Worm (Caenorhabditis elegans) whole organism, mixed stage, embryonic: ENCODE measurements around the gene tag-335.

Experiments
- M03D4.4 ChIP-seq: sonication (generic microtip); optimal IDR thresholded peaks from 2 replicates; lab custom pipeline; 2017; ENCODE audit warnings: mild to moderate bottlenecking, missing genetic modification characterization, missing compliant biosample characterization
- bed-3 ChIP-seq: fragments of 200-800 bp; sonication (Bioruptor generic); optimal IDR thresholded peaks from 3 replicates; lab custom pipeline; 2018; ENCODE audit warnings: mild to moderate bottlenecking, missing genetic modification characterization, moderate library complexity, missing compliant biosample characterization
- blmp-1 ChIP-seq: fragments of 150-350 bp; optimal IDR thresholded peaks from 2 replicates; lab custom pipeline; 2014; ENCODE audit warnings: missing biosample characterization, missing genetic modification characterization
- ceh-39 ChIP-seq: fragments of 150-350 bp; optimal IDR thresholded peaks from 2 replicates; lab custom pipeline; 2014; ENCODE audit warnings: missing biosample characterization, missing genetic modification characterization
- ceh-43 ChIP-seq: fragments of 200-800 bp; sonication (Bioruptor generic); optimal IDR thresholded peaks from 2 replicates; lab custom pipeline; 2018; ENCODE audit warnings: mild to moderate bottlenecking, missing genetic modification characterization, moderate library complexity, missing compliant biosample characterization
- ceh-83 ChIP-seq: fragments of 200-800 bp; sonication (Bioruptor generic); optimal IDR thresholded peaks from 2 replicates; lab custom pipeline; 2018; ENCODE audit warnings: mild to moderate bottlenecking, missing genetic modification characterization, missing compliant biosample characterization
- ces-1 ChIP-seq: fragments of 150-350 bp; optimal IDR thresholded peaks from 2 replicates; lab custom pipeline; 2014; ENCODE audit warnings: missing biosample characterization, missing genetic modification reagents, missing genetic modification characterization
- cnd-1 ChIP-seq: fragments of 200-800 bp; sonication (Bioruptor generic); optimal IDR thresholded peaks from 2 replicates; lab custom pipeline; 2018; ENCODE audit warnings: mild to moderate bottlenecking, missing genetic modification characterization, missing compliant biosample characterization
- drap-1 ChIP-seq: fragments of 200-800 bp; sonication (Bioruptor generic); optimal IDR thresholded peaks from 3 replicates; lab custom pipeline; 2018; ENCODE audit warnings: mild to moderate bottlenecking, missing genetic modification characterization, missing compliant biosample characterization
- elt-1 ChIP-seq: sonication (generic microtip); optimal IDR thresholded peaks from 2 replicates; lab custom pipeline; 2017; ENCODE audit warnings: missing genetic modification characterization, mild to moderate bottlenecking, missing compliant biosample characterization, antibody characterized with exemption, moderate library complexity, borderline replicate concordance; ENCODE audit not compliant: insufficient read depth
- elt-3 ChIP-seq: fragments of 150-350 bp; optimal IDR thresholded peaks from 2 replicates; lab custom pipeline; 2014; ENCODE audit warnings: missing biosample characterization, missing genetic modification characterization
- flh-1 ChIP-seq: fragments of 200-800 bp; sonication (Bioruptor generic); optimal IDR thresholded peaks from 2 replicates; lab custom pipeline; 2018; ENCODE audit warnings: mild to moderate bottlenecking, missing genetic modification characterization, moderate library complexity, missing compliant biosample characterization
- hlh-1 ChIP-seq: fragments of 150-350 bp; optimal IDR thresholded peaks from 2 replicates; lab custom pipeline; 2014; ENCODE audit warnings: missing biosample characterization, missing genetic modification reagents, missing genetic modification characterization
- lin-13 ChIP-seq: fragments of 150-350 bp; optimal IDR thresholded peaks from 2 replicates; lab custom pipeline; 2014; ENCODE audit warnings: missing biosample characterization, missing genetic modification characterization
- lin-32 ChIP-seq: fragments of 200-800 bp; sonication (Bioruptor generic); optimal IDR thresholded peaks from 2 replicates; lab custom pipeline; 2018; ENCODE audit warnings: mild to moderate bottlenecking, missing genetic modification characterization, missing compliant biosample characterization
- lsy-2 ChIP-seq: fragments of 150-350 bp; optimal IDR thresholded peaks from 2 replicates; lab custom pipeline; 2014; ENCODE audit warnings: missing biosample characterization, missing genetic modification characterization
- mab-5 ChIP-seq: fragments of 150-350 bp; optimal IDR thresholded peaks from 2 replicates; lab custom pipeline; 2014; ENCODE audit warnings: missing biosample characterization, missing genetic modification characterization
- mep-1 ChIP-seq: fragments of 150-350 bp; optimal IDR thresholded peaks from 2 replicates; lab custom pipeline; 2017; ENCODE audit warnings: missing biosample characterization, missing genetic modification reagents, missing genetic modification characterization, inconsistent platforms
- mls-2 ChIP-seq: sonication (generic microtip); optimal IDR thresholded peaks from 2 replicates; lab custom pipeline; 2016; ENCODE audit warnings: mild to moderate bottlenecking, missing genetic modification characterization, moderate library complexity, missing compliant biosample characterization
- nhr-12 ChIP-seq: fragments of 150-350 bp; optimal IDR thresholded peaks from 2 replicates; lab custom pipeline; 2014; ENCODE audit warnings: missing biosample characterization, missing genetic modification characterization
- nhr-2 ChIP-seq: fragments of 150-350 bp; optimal IDR thresholded peaks from 2 replicates; lab custom pipeline; 2014; ENCODE audit warnings: missing biosample characterization, missing genetic modification characterization
- nhr-237 ChIP-seq: fragments of 150-350 bp; optimal IDR thresholded peaks from 2 replicates; lab custom pipeline; 2014; ENCODE audit warnings: missing biosample characterization, missing genetic modification characterization
- nhr-28 ChIP-seq: fragments of 150-350 bp; optimal IDR thresholded peaks from 2 replicates; lab custom pipeline; 2014; ENCODE audit warnings: missing biosample characterization, missing genetic modification characterization
- nhr-76 ChIP-seq: sonication (generic microtip); optimal IDR thresholded peaks from 2 replicates; lab custom pipeline; 2017; ENCODE audit warnings: missing biosample characterization, missing genetic modification characterization
- pha-4 ChIP-seq: fragments of 150-350 bp; optimal IDR thresholded peaks from 2 replicates; lab custom pipeline; 2018; ENCODE audit warnings: missing biosample characterization, missing genetic modification reagents, missing genetic modification characterization
- snpc-4 ChIP-seq: fragments of 150-350 bp; optimal IDR thresholded peaks from 2 replicates; lab custom pipeline; 2014; ENCODE audit warnings: missing biosample characterization, missing genetic modification characterization
- sptf-1 ChIP-seq: sonication (generic microtip); optimal IDR thresholded peaks from 2 replicates; lab custom pipeline; 2017; ENCODE audit warnings: mild to moderate bottlenecking, missing genetic modification characterization, moderate library complexity, missing compliant biosample characterization
- tbx-8 ChIP-seq: fragments of 200-800 bp; sonication (Bioruptor generic); optimal IDR thresholded peaks from 2 replicates; lab custom pipeline; 2018; ENCODE audit warnings: mild to moderate bottlenecking, missing genetic modification characterization, moderate library complexity, missing compliant biosample characterization
- unc-120 ChIP-seq: sonication (generic microtip); optimal IDR thresholded peaks from 2 replicates; lab custom pipeline; 2017; ENCODE audit warnings: missing genetic modification characterization, missing compliant biosample characterization; ENCODE audit not compliant: poor library complexity, severe bottlenecking
- unc-62 ChIP-seq: fragments of 150-350 bp; optimal IDR thresholded peaks from 2 replicates; lab custom pipeline; 2014; ENCODE audit warnings: missing biosample characterization, missing genetic modification reagents, missing genetic modification characterization
- zip-8 ChIP-seq: fragments of 150-350 bp; optimal IDR thresholded peaks from 2 replicates; lab custom pipeline; 2014; ENCODE audit warnings: missing biosample characterization, missing genetic modification characterization
- ztf-11 ChIP-seq: fragments of 150-350 bp; optimal IDR thresholded peaks from 2 replicates; lab custom pipeline; 2014; ENCODE audit warnings: missing biosample characterization, missing genetic modification characterization

The tag-335 gene

DNA sequence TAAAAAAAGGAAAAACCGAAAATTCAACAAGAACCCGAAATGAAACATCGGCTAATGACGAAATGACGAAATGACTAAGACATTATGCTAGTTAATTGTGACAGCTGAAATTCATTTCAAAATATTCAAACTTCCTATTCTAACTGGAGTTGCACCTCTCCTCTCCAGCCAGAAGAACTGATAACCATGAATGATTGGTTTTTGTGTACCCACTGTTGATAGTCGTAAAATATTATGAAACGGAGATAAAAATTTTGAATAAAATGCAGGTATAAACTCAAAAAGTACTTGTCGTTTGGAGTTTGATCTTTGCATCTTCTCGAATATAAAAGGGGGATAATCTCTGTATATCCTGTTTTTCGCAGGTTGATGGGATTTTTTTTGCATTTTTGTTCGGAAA is 24.5 kb upstream of the tag-335 start:
- TF ChIP-seq nhr-2 (tag; lab: Kevin White, UChicago) (no peak), lin-13 (tag; lab: Kevin White, UChicago) (no peak), snpc-4 (tag; lab: Kevin White, UChicago) (no peak)

DNA sequence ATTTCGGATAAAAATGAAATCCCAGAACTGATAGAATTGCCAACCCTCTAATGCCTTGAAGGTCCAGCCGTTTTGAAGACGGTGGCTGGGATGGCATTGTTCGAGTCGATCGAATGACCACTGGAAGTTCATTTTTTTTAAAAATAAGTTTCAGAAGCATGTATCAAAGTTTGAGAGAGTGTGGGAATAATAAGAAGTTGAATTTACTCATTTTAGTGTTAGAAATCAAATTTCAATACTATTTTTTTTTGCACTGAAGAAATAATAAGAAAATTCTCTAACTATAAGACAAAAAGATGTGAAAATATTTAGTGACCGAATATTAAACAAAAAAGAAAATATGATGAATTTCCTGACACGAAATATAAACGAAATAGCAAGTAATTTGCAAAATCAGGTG is 22.8 kb upstream of the tag-335 start, which contains the start of gene oac-59:
TSS of gene oac-59 (minus strand) at position 101 of the 400 bp plus-strand sequence.
- TF ChIP-seq zip-8 (tag; lab: Kevin White, UChicago) (no peak), ceh-83 (no peak), elt-1 (no peak), ceh-43 (GFP tag; lab: Kevin White, UChicago) (no peak), drap-1 (GFP tag; lab: Kevin White, UChicago) (no peak), nhr-237 (tag; lab: Kevin White, UChicago) (no peak), hlh-1 (tag; lab: Kevin White, UChicago) (no peak), snpc-4 (tag; lab: Kevin White, UChicago) (no peak), lin-13 (tag; lab: Kevin White, UChicago) (no peak), elt-3 (tag; lab: Kevin White, UChicago) (no peak)

DNA sequence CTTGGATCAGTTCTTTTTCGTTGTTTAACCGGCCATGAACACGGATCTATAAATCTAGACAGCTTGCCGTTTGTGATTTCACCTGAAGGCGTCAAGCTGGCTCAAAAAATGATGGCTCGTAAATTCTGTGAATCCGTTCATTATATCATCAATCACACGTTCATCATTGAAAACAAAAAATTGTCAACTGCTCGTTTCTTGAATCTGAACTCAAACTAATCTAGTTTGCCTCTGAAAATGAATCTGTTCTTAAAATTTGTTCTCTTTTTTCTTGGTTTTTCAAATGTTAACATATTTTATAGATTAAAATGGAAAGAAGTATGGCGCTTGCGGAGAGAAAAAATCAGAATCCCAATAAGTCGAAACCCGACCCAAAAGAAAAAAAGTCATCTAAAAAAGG is 12.3 kb upstream of the tag-335 start, which contains the start of gene C42C1.8:
TSS of gene C42C1.8 (plus strand) at position 301 of the 400 bp plus-strand sequence.
- TF ChIP-seq bed-3 (GFP tag; lab: Kevin White, UChicago) (no peak), blmp-1 (no peak), mls-2 (no peak), unc-62 (no peak), M03D4.4 (tag; lab: Kevin White, UChicago) (no peak), nhr-237 (tag; lab: Kevin White, UChicago) (no peak), nhr-76 (tag; lab: Kevin White, UChicago) (no peak), cnd-1 (tag; lab: Kevin White, UChicago) (no peak), nhr-28 (tag; lab: Kevin White, UChicago) (no peak), elt-3 (tag; lab: Kevin White, UChicago) (no peak), ztf-11 (tag; lab: Kevin White, UChicago) (no peak), ceh-83 (no peak)

DNA sequence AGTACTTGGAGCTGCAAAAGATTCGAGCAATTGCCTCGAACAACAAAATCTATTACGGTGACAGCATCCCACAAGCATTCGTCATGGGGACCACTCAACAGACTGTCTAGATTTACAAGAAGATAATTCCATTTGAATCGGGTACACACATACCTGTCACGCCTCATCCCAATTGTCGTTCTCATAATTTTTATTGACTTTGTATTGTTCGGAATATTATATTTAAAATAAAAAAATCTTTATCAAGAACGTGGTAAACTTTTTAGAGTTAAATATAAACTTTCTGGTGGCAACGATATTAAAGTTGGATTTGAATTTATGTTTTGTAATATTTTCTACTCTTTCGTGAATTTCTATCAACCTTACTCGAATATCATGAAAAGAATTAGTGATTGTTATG is 10.8 kb upstream of the tag-335 start, which contains the start of gene C42C1.9:
TSS of gene C42C1.9 (plus strand) at position 301 of the 400 bp plus-strand sequence.
- TF ChIP-seq ceh-39 (tag; lab: Kevin White, UChicago) (no peak), M03D4.4 (tag; lab: Kevin White, UChicago) (no peak), nhr-28 (tag; lab: Kevin White, UChicago) (no peak), drap-1 (GFP tag; lab: Kevin White, UChicago) (no peak), pha-4 (no peak), unc-62 (no peak), bed-3 (GFP tag; lab: Kevin White, UChicago) (no peak), mep-1 (tag; lab: Kevin White, UChicago) (no peak), sptf-1 (no peak), blmp-1 (no peak), nhr-2 (tag; lab: Kevin White, UChicago) (no peak)

DNA sequence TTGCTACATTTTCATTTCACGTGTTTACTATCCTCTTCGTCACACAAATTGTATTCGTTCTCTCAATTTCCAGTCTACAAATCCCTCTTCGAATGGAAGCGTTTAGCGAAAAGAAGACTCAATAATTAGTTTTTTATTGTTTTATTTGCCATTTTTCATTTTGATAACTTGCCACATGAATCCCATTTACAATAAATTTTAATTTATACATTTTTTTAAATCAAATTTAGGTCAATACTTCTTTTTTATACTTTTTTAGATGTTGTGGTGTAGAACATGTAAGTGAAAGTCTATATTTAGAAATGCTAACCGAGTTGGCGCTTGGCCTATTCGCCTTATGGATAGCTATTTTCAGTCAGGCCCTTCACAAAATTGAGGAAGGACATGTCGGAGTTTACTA is 9.2 kb upstream of the tag-335 start, which contains the start of gene erl-1:
TSS of gene erl-1 (plus strand) at position 301 of the 400 bp plus-strand sequence.
- TF ChIP-seq blmp-1 (no peak), ces-1 (GFP tag; lab: Kevin White, UChicago) (no peak), mab-5 (tag; lab: Kevin White, UChicago) (no peak), snpc-4 (tag; lab: Kevin White, UChicago) (no peak), unc-120 (tag; lab: Kevin White, UChicago) (no peak), mep-1 (tag; lab: Kevin White, UChicago) (no peak), ztf-11 (tag; lab: Kevin White, UChicago) (no peak), zip-8 (tag; lab: Kevin White, UChicago) (no peak), unc-62 (no peak), hlh-1 (tag; lab: Kevin White, UChicago) (no peak), lin-13 (tag; lab: Kevin White, UChicago) (no peak), lsy-2 (no peak), nhr-76 (tag; lab: Kevin White, UChicago) (no peak), sptf-1 (no peak), M03D4.4 (tag; lab: Kevin White, UChicago) (no peak), elt-3 (tag; lab: Kevin White, UChicago) (no peak), elt-1 (no peak), drap-1 (GFP tag; lab: Kevin White, UChicago) (no peak), cnd-1 (tag; lab: Kevin White, UChicago) (no peak), bed-3 (GFP tag; lab: Kevin White, UChicago) (no peak)

DNA sequence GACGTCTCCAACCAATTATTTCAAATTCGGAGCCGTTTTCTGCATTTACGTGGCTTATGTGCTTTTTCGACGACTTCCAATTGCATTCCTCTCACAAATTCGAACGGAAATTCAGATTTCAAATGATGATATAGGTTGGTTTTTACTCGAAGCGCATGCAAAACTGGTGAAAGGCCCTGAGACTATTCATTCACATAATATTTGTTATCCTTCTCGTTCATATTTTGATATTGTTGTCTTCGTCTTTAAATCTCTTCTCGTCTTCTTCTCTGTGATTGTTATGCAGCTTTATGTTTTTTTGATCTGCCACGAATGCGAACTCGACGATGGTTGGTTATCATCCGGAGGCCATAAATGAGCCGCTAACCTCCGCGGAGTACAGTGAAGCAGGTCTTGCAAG is 4.5 kb upstream of the tag-335 start, which contains the start of gene hpo-12:
TSS of gene hpo-12 (plus strand) at position 301 of the 400 bp plus-strand sequence.
- TF ChIP-seq nhr-28 (tag; lab: Kevin White, UChicago) (no peak), flh-1 (GFP tag; lab: Kevin White, UChicago) (no peak), ces-1 (GFP tag; lab: Kevin White, UChicago) (no peak), zip-8 (tag; lab: Kevin White, UChicago) (no peak), pha-4 (no peak), sptf-1 (no peak), hlh-1 (tag; lab: Kevin White, UChicago) (no peak), elt-1 (no peak), mab-5 (tag; lab: Kevin White, UChicago) (no peak), lin-32 (GFP tag; lab: Kevin White, UChicago) (no peak), M03D4.4 (tag; lab: Kevin White, UChicago) (no peak), ceh-83 (no peak), bed-3 (GFP tag; lab: Kevin White, UChicago) (no peak), unc-120 (tag; lab: Kevin White, UChicago) (no peak), lsy-2 (no peak), nhr-76 (tag; lab: Kevin White, UChicago) (no peak), tbx-8 (GFP tag; lab: Kevin White, UChicago) (no peak), mls-2 (no peak), nhr-12 (tag; lab: Kevin White, UChicago) (no peak)
